Worm (Caenorhabditis elegans) whole organism, mixed stage, embryonic: ENCODE measurements around the gene irg-1.

Source experiments
- M03D4.4 ChIP-seq: sonication (generic microtip); optimal IDR thresholded peaks from 2 replicates; lab custom pipeline; 2017; ENCODE audit warnings: mild to moderate bottlenecking, missing genetic modification characterization, missing compliant biosample characterization
- bed-3 ChIP-seq: fragments of 200-800 bp; sonication (Bioruptor generic); optimal IDR thresholded peaks from 3 replicates; lab custom pipeline; 2018; ENCODE audit warnings: mild to moderate bottlenecking, missing genetic modification characterization, moderate library complexity, missing compliant biosample characterization
- blmp-1 ChIP-seq: fragments of 150-350 bp; optimal IDR thresholded peaks from 2 replicates; lab custom pipeline; 2014; ENCODE audit warnings: missing biosample characterization, missing genetic modification characterization
- ceh-39 ChIP-seq: fragments of 150-350 bp; optimal IDR thresholded peaks from 2 replicates; lab custom pipeline; 2014; ENCODE audit warnings: missing biosample characterization, missing genetic modification characterization
- ceh-43 ChIP-seq: fragments of 200-800 bp; sonication (Bioruptor generic); optimal IDR thresholded peaks from 2 replicates; lab custom pipeline; 2018; ENCODE audit warnings: mild to moderate bottlenecking, missing genetic modification characterization, moderate library complexity, missing compliant biosample characterization
- ceh-83 ChIP-seq: fragments of 200-800 bp; sonication (Bioruptor generic); optimal IDR thresholded peaks from 2 replicates; lab custom pipeline; 2018; ENCODE audit warnings: mild to moderate bottlenecking, missing genetic modification characterization, missing compliant biosample characterization
- ces-1 ChIP-seq: fragments of 150-350 bp; optimal IDR thresholded peaks from 2 replicates; lab custom pipeline; 2014; ENCODE audit warnings: missing biosample characterization, missing genetic modification reagents, missing genetic modification characterization
- elt-1 ChIP-seq: sonication (generic microtip); optimal IDR thresholded peaks from 2 replicates; lab custom pipeline; 2017; ENCODE audit warnings: missing genetic modification characterization, mild to moderate bottlenecking, missing compliant biosample characterization, antibody characterized with exemption, moderate library complexity, borderline replicate concordance; ENCODE audit not compliant: insufficient read depth
- elt-3 ChIP-seq: fragments of 150-350 bp; optimal IDR thresholded peaks from 2 replicates; lab custom pipeline; 2014; ENCODE audit warnings: missing biosample characterization, missing genetic modification characterization
- ham-2 ChIP-seq: fragments of 200-800 bp; sonication (Bioruptor generic); optimal IDR thresholded peaks from 2 replicates; lab custom pipeline; 2018; ENCODE audit warnings: mild to moderate bottlenecking, missing genetic modification characterization, missing compliant biosample characterization
- hlh-1 ChIP-seq: fragments of 150-350 bp; optimal IDR thresholded peaks from 2 replicates; lab custom pipeline; 2014; ENCODE audit warnings: missing biosample characterization, missing genetic modification reagents, missing genetic modification characterization
- lin-32 ChIP-seq: fragments of 200-800 bp; sonication (Bioruptor generic); optimal IDR thresholded peaks from 2 replicates; lab custom pipeline; 2018; ENCODE audit warnings: mild to moderate bottlenecking, missing genetic modification characterization, missing compliant biosample characterization
- mab-5 ChIP-seq: fragments of 150-350 bp; optimal IDR thresholded peaks from 2 replicates; lab custom pipeline; 2014; ENCODE audit warnings: missing biosample characterization, missing genetic modification characterization
- mep-1 ChIP-seq: fragments of 150-350 bp; optimal IDR thresholded peaks from 2 replicates; lab custom pipeline; 2017; ENCODE audit warnings: missing biosample characterization, missing genetic modification reagents, missing genetic modification characterization, inconsistent platforms
- nhr-2 ChIP-seq: fragments of 150-350 bp; optimal IDR thresholded peaks from 2 replicates; lab custom pipeline; 2014; ENCODE audit warnings: missing biosample characterization, missing genetic modification characterization
- nhr-237 ChIP-seq: fragments of 150-350 bp; optimal IDR thresholded peaks from 2 replicates; lab custom pipeline; 2014; ENCODE audit warnings: missing biosample characterization, missing genetic modification characterization
- nhr-28 ChIP-seq: fragments of 150-350 bp; optimal IDR thresholded peaks from 2 replicates; lab custom pipeline; 2014; ENCODE audit warnings: missing biosample characterization, missing genetic modification characterization
- nhr-76 ChIP-seq: sonication (generic microtip); optimal IDR thresholded peaks from 2 replicates; lab custom pipeline; 2017; ENCODE audit warnings: missing biosample characterization, missing genetic modification characterization
- pha-4 ChIP-seq: fragments of 150-350 bp; optimal IDR thresholded peaks from 2 replicates; lab custom pipeline; 2018; ENCODE audit warnings: missing biosample characterization, missing genetic modification reagents, missing genetic modification characterization
- sem-2 ChIP-seq: fragments of 200-800 bp; sonication (Bioruptor generic); optimal IDR thresholded peaks from 2 replicates; lab custom pipeline; 2018; ENCODE audit warnings: mild to moderate bottlenecking, missing genetic modification characterization, missing compliant biosample characterization
- snpc-4 ChIP-seq: fragments of 150-350 bp; optimal IDR thresholded peaks from 2 replicates; lab custom pipeline; 2014; ENCODE audit warnings: missing biosample characterization, missing genetic modification characterization
- tbx-8 ChIP-seq: fragments of 200-800 bp; sonication (Bioruptor generic); optimal IDR thresholded peaks from 2 replicates; lab custom pipeline; 2018; ENCODE audit warnings: mild to moderate bottlenecking, missing genetic modification characterization, moderate library complexity, missing compliant biosample characterization
- unc-120 ChIP-seq: sonication (generic microtip); optimal IDR thresholded peaks from 2 replicates; lab custom pipeline; 2017; ENCODE audit warnings: missing genetic modification characterization, missing compliant biosample characterization; ENCODE audit not compliant: poor library complexity, severe bottlenecking
- unc-39 ChIP-seq: fragments of 150-350 bp; optimal IDR thresholded peaks from 2 replicates; lab custom pipeline; 2014; ENCODE audit warnings: missing biosample characterization, missing genetic modification characterization
- unc-62 ChIP-seq: fragments of 150-350 bp; optimal IDR thresholded peaks from 2 replicates; lab custom pipeline; 2014; ENCODE audit warnings: missing biosample characterization, missing genetic modification reagents, missing genetic modification characterization
- zip-8 ChIP-seq: fragments of 150-350 bp; optimal IDR thresholded peaks from 2 replicates; lab custom pipeline; 2014; ENCODE audit warnings: missing biosample characterization, missing genetic modification characterization
- ztf-11 ChIP-seq: fragments of 150-350 bp; optimal IDR thresholded peaks from 2 replicates; lab custom pipeline; 2014; ENCODE audit warnings: missing biosample characterization, missing genetic modification characterization

The irg-1 gene

DNA sequence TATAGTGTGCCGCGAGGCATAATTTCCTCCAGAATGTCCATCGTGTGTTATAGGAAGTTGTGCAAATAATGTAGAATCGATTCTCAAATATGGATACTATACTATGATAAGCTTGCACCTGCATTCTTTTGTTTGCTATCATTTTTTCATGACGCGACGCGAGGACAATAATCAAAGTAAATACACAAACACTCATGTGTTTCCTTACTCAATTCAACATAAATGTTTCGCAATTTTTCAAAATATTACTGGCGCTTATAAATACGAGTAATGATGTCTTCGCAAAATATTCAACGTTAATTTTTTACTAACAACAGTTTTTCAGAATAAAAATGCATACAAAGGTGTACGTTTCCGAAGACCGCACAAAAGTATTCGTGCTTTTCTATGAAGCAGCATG is at the start of gene irg-1:
TSS of gene irg-1 (plus strand) at position 326 of the 400 bp plus-strand sequence.
- TF ChIP-seq elt-3 (tag; lab: Kevin White, UChicago) (no peak), nhr-237 (tag; lab: Kevin White, UChicago) (no peak), sem-2 (GFP tag; lab: Kevin White, UChicago) (no peak), M03D4.4 (tag; lab: Kevin White, UChicago) (no peak), unc-120 (tag; lab: Kevin White, UChicago) (no peak), mab-5 (tag; lab: Kevin White, UChicago) (no peak), unc-39 (no peak), blmp-1 (no peak), ztf-11 (tag; lab: Kevin White, UChicago) (no peak), zip-8 (no peak), nhr-2 (tag; lab: Kevin White, UChicago) (no peak), elt-1 (tag; lab: Kevin White, UChicago) (no peak), ceh-43 (no peak), pha-4 (no peak), unc-62 (GFP tag; lab: Kevin White, UChicago) (no peak), snpc-4 (tag; lab: Kevin White, UChicago) (no peak)
- TF ChIP-seq, all 35 proteins: peak for 0

DNA sequence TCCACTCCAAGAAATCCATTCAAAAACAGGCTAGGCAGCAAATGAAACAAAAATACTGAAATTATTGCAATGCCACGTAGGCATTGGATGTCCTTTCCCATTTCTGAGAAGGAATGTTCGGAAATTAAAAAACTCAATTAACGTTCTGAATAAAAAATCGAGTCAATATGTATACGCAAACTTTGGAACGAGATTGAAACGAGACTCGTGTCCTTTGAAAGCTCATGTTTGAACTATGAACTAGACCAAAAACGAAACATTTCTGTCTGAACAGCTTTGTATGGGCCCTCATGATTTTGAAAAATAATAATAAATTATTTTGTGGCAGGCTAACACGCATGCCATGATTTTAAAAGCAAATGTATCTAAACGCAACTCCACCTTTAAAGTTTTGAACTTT is 48.4 kb upstream of the irg-1 start, which contains the start of gene oac-2:
TSS of gene oac-2 (minus strand) at position 101 of the 400 bp plus-strand sequence.
- TF ChIP-seq nhr-237 (tag; lab: Kevin White, UChicago), result no peak
- TF ChIP-seq mep-1 (tag; lab: Kevin White, UChicago), result no peak
- no peak for TF ChIP-seq sem-2 (GFP tag; lab: Kevin White, UChicago)
- no peak for TF ChIP-seq pha-4
- no peak for TF ChIP-seq ceh-83 (GFP tag; lab: Kevin White, UChicago)
- TF ChIP-seq ztf-11 (tag; lab: Kevin White, UChicago), result no peak

DNA sequence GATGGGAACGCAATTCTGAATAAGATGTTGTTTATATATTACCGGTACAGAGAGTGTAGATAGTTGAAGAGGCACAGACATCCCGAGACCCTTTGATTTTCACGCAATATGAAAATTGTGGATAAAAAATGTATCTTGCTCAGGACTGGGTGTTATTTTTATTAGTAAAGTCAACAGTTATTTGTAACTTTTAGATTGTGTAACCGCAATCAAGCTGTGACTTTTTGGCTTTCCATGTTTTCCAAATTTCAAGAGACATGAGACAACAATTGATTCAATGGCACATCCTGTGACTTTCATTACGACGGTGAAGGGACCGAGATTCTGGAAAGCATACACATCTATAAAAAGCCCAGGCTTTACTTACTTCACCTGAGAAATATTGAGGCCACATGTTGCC is 47.2 kb upstream of the irg-1 start:
- TF ChIP-seq mep-1 (tag; lab: Kevin White, UChicago) (no peak), ces-1 (GFP tag; lab: Kevin White, UChicago) (no peak), unc-39 (no peak), M03D4.4 (tag; lab: Kevin White, UChicago) (no peak), zip-8 (no peak), nhr-76 (tag; lab: Kevin White, UChicago) (no peak), mab-5 (tag; lab: Kevin White, UChicago) (no peak)

ce11 chrV:3477496-3477895 is 45.9 kb upstream of the irg-1 start, which contains the start of gene srbc-31:
srbc-31 (minus strand) TSS chrV:3477596.
- TF ChIP-seq nhr-2 (tag; lab: Kevin White, UChicago) (no peak), tbx-8 (GFP tag; lab: Kevin White, UChicago) (no peak), mep-1 (tag; lab: Kevin White, UChicago) (no peak), ceh-43 (no peak), zip-8 (no peak), sem-2 (GFP tag; lab: Kevin White, UChicago) (no peak), blmp-1 (no peak), ham-2 (no peak)

ce11 chrV:3480346-3480745 is 43.0 kb upstream of the irg-1 start, which contains the start of gene srbc-30:
srbc-30 (minus strand) TSS chrV:3480446.
- TF ChIP-seq elt-3 (tag; lab: Kevin White, UChicago) (no peak), sem-2 (GFP tag; lab: Kevin White, UChicago) (no peak), bed-3 (no peak), unc-62 (GFP tag; lab: Kevin White, UChicago) (no peak), nhr-237 (tag; lab: Kevin White, UChicago) (no peak), ces-1 (GFP tag; lab: Kevin White, UChicago) (no peak), mep-1 (tag; lab: Kevin White, UChicago) (no peak), ham-2 (no peak), snpc-4 (tag; lab: Kevin White, UChicago) (no peak)

DNA sequence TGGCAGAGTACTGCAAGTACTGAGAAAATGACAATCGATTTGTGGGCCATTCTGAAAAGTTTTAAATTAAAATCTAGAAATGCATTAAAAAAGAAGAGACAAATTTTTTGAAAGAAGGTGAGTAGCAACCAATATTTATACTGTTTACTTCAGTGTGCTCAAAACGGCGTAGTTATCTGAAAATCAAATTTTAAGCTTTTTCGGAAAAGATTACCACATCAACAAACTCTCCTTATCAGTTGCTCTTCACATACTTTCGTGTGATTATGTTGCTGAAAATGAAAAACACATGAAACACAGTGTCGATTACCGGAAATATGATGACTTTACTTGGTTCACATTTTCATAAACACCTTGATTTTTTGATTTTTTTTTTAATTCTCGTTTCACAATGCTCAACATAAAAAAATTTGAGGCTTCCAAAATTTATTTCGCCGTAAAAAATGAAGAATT is 40.8 kb upstream of the irg-1 start, which contains the start of gene lys-7:
TSS of gene lys-7 (minus strand) at position 51 of the 453 bp plus-strand sequence.
- TF ChIP-seq unc-120 (tag; lab: Kevin White, UChicago), result no peak
- no peak for TF ChIP-seq zip-8
- TF ChIP-seq ceh-39, result no peak
- TF ChIP-seq ham-2, result no peak
- no peak for TF ChIP-seq bed-3
- TF ChIP-seq unc-39, result no peak
- no peak for TF ChIP-seq ceh-43
- no peak for TF ChIP-seq elt-3 (tag; lab: Kevin White, UChicago)
- no peak for TF ChIP-seq mep-1 (tag; lab: Kevin White, UChicago)
- TF ChIP-seq nhr-76 (tag; lab: Kevin White, UChicago), result no peak
- no peak for TF ChIP-seq elt-1 (tag; lab: Kevin White, UChicago)
- no peak for TF ChIP-seq M03D4.4 (tag; lab: Kevin White, UChicago)
- no peak for TF ChIP-seq unc-62 (GFP tag; lab: Kevin White, UChicago)
- TF ChIP-seq nhr-28 (tag; lab: Kevin White, UChicago), result no peak
- TF ChIP-seq pha-4, result no peak
- TF ChIP-seq ces-1 (GFP tag; lab: Kevin White, UChicago), result no peak
- no peak for TF ChIP-seq blmp-1
- no peak for TF ChIP-seq lin-32
- TF ChIP-seq hlh-1, result no peak
